Worm (Caenorhabditis elegans): ENCODE data around the gene F38A6.5.

F38A6.5 gene

ce11 chrV:20773647-20774046 lies at the start of gene F38A6.5:
Gene F38A6.5 (minus strand): TSS chrV:20773747.
- no peak for TF ChIP-seq hmg-1.1 (GFP tag; IDR thresholded peaks at IDR 0.05)
- TF ChIP-seq nhr-237 (tag; optimal IDR thresholded peaks at IDR 0.05): no peak
- no peak for TF ChIP-seq arid-1 (GFP tag; conservative IDR thresholded peaks at IDR 0.05)
- no peak for TF ChIP-seq lin-29 (GFP tag; IDR thresholded peaks at IDR 0.05)
- no peak for TF ChIP-seq nhr-76 (tag; optimal IDR thresholded peaks at IDR 0.05)
- no peak for TF ChIP-seq mxl-3 (GFP tag; optimal IDR thresholded peaks at IDR 0.05)
- no peak for TF ChIP-seq tra-1 (GFP tag; IDR thresholded peaks at IDR 0.05)
- no peak for TF ChIP-seq zfp-2 (tag; optimal IDR thresholded peaks at IDR 0.05)
- no peak for TF ChIP-seq ceh-20 (GFP tag; IDR thresholded peaks at IDR 0.05)
- TF ChIP-seq F49E8.2 (tag; optimal IDR thresholded peaks at IDR 0.05; ENCODE audit: borderline replicate concordance): no peak

ce11 chrV:20820033-20820432 lies 46.5 kb upstream of the F38A6.5 start, which contains the start of gene T03D8.6:
Gene T03D8.6 (minus strand): TSS chrV:20820330.
- TF ChIP-seq nhr-76 (tag; optimal IDR thresholded peaks at IDR 0.05): no peak
- peak; percentile 17 for TF ChIP-seq nhr-28 (tag; optimal IDR thresholded peaks at IDR 0.05)
- TF ChIP-seq ZK337.2 (GFP tag; IDR thresholded peaks at IDR 0.05): no peak

DNA sequence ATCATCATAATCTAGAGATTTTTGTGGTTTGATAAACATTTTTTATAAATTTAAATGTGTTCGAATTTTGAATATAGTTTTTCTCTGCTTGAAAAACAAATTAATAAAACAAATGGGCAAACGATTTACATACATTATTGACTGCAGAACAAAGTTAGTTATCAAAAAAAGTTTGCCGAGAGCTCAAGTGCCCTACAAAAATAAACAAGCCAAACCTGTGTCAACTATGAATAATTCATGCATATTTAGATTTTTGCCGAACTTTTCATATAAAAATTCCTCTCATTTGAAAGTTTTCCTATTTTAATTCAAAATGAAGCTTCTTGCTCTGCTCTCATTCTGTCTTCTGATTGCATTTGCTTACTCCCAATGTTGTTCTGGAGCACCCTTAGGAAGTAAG lies 42.3 kb upstream of the F38A6.5 start, which contains the start of gene sshk-1:
Gene sshk-1, plus strand, starts transcription at position 301 of the 400 bp plus-strand sequence.
- no peak for TF ChIP-seq mdl-1 (tag; optimal IDR thresholded peaks at IDR 0.05)
- no peak for TF ChIP-seq pqm-1 (tag; optimal IDR thresholded peaks at IDR 0.05)
- TF ChIP-seq aha-1 (tag): no peak
- TF ChIP-seq jun-1 (tag; optimal IDR thresholded peaks at IDR 0.05): no peak
- TF ChIP-seq zfp-3 (GFP tag; conservative IDR thresholded peaks at IDR 0.05): no peak
- TF ChIP-seq Y5F2A.4 (GFP tag; optimal IDR thresholded peaks at IDR 0.05): no peak
- TF ChIP-seq spr-3 (GFP tag; optimal IDR thresholded peaks at IDR 0.05): no peak
- no peak for TF ChIP-seq nhr-6 (tag; optimal IDR thresholded peaks at IDR 0.05)
- TF ChIP-seq php-3 (GFP tag; IDR thresholded peaks at IDR 0.05): no peak
- TF ChIP-seq zip-2 (tag; optimal IDR thresholded peaks at IDR 0.05): no peak
- TF ChIP-seq lin-39 (tag; optimal IDR thresholded peaks at IDR 0.05): no peak
- no peak for TF ChIP-seq snpc-4 (tag; optimal IDR thresholded peaks at IDR 0.05)
- TF ChIP-seq D1046.2 (GFP tag; IDR thresholded peaks at IDR 0.05): no peak
- TF ChIP-seq aly-2 (tag; optimal IDR thresholded peaks at IDR 0.05): no peak
- TF ChIP-seq ceh-44 (GFP tag; IDR thresholded peaks at IDR 0.05): no peak
- no peak for TF ChIP-seq nhr-25 (tag; optimal IDR thresholded peaks at IDR 0.05; ENCODE audit: borderline replicate concordance, insufficient read depth)
- TF ChIP-seq hif-1 (tag; optimal IDR thresholded peaks at IDR 0.05): no peak

DNA sequence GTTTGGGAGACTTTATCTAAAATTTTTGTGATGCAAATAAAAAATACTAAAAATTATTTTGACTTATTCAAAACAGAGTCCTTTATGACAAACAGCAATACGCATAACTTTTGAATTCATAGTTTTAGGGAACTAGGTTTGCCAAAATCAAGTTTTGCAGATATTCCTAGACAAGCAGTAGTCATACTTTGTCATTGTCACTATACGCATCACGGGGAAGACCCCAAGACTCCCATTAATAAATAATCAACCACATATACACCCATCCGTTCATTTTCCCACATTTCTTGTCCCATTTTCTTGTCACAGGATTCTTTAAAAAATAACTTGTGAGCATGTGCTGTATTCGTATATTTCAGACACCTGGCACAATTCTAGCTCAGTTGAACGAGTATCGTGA lies 40.9 kb upstream of the F38A6.5 start, which contains the start of gene Y44A6D.7:
Gene Y44A6D.7, plus strand, starts transcription at position 301 of the 400 bp plus-strand sequence.
- TF ChIP-seq pha-4 (GFP tag; IDR thresholded peaks at IDR 0.05) (no peak), pha-4 (tag; optimal IDR thresholded peaks at IDR 0.05) (no peak), zag-1 (tag; optimal IDR thresholded peaks at IDR 0.05) (no peak), dpl-1 (GFP tag; optimal IDR thresholded peaks at IDR 0.05) (no peak), zip-11 (GFP tag; IDR thresholded peaks at IDR 0.05) (no peak), F44E2.7 (GFP tag; IDR thresholded peaks at IDR 0.05) (no peak), egl-43 (GFP tag; IDR thresholded peaks at IDR 0.05) (no peak), hif-1 (tag; optimal IDR thresholded peaks at IDR 0.05) (no peak), lin-13 (GFP tag; optimal IDR thresholded peaks at IDR 0.05) (no peak), ces-1 (GFP tag; optimal IDR thresholded peaks at IDR 0.05) (no peak), lin-39 (tag; optimal IDR thresholded peaks at IDR 0.05) (no peak), unc-39 (tag; optimal IDR thresholded peaks at IDR 0.05) (no peak), nhr-111 (GFP tag; optimal IDR thresholded peaks at IDR 0.05) (no peak), madf-5 (GFP tag; IDR thresholded peaks at IDR 0.05) (no peak), fkh-10 (GFP tag; optimal IDR thresholded peaks at IDR 0.05) (no peak), ZK546.5 (tag; optimal IDR thresholded peaks at IDR 0.05) (no peak), nhr-6 (tag; optimal IDR thresholded peaks at IDR 0.05) (no peak), daf-19 (GFP tag; conservative IDR thresholded peaks at IDR 0.05) (no peak), unc-62 (GFP tag; optimal IDR thresholded peaks at IDR 0.05 in 1 of 2) (no peak), unc-62 (tag; optimal IDR thresholded peaks at IDR 0.05) (no peak)

All from whole organism, L4 larva.